Worm (Caenorhabditis elegans) whole organism, L4 larva: ENCODE results near the gene twk-31.

Source experiments
- F10B5.3 ChIP-seq: sonication (generic microtip); optimal IDR thresholded peaks from 2 replicates; lab custom pipeline; 2016; ENCODE audit warnings: mild to moderate bottlenecking, missing genetic modification characterization, missing compliant biosample characterization
- F44E2.7 ChIP-seq: fragments of 200-800 bp; sonication (Bioruptor generic); IDR thresholded peaks from 2 replicates; pipeline ENCODE4 v2.1.2; 2022; ENCODE audit warnings: missing genetic modification characterization, missing compliant biosample characterization
- Y105C5A.15 ChIP-seq: fragments of 200-800 bp; sonication (Bioruptor generic); IDR thresholded peaks from 2 replicates; pipeline ENCODE4 v1.3.6; 2022; ENCODE audit warnings: missing genetic modification characterization, missing compliant biosample characterization
- ZK546.5 ChIP-seq, 2 experiments: sonication (generic microtip); optimal IDR thresholded peaks; 2 replicates each; lab custom pipeline; 2017; ENCODE audit warnings: missing biosample characterization in 2 of 2, missing genetic modification characterization in 2 of 2
- aha-1 ChIP-seq: fragments of 150-350 bp; peaks from one replicate; lab custom pipeline; 2014; ENCODE audit warnings: missing biosample characterization, missing genetic modification characterization
- ama-1 ChIP-seq: fragments of 150-350 bp; optimal IDR thresholded peaks from 2 replicates; lab custom pipeline; 2014; ENCODE audit warnings: inconsistent platforms, mixed read lengths
- arid-1 ChIP-seq: fragments of 200-800 bp; sonication (Bioruptor generic); conservative IDR thresholded peaks from 2 replicates; pipeline ENCODE4 v1.3.6; 2022; ENCODE audit warnings: missing genetic modification reagents, missing genetic modification characterization, missing compliant biosample characterization
- ceh-32 ChIP-seq: sonication (generic microtip); optimal IDR thresholded peaks from 2 replicates; lab custom pipeline; 2016; ENCODE audit warnings: mild to moderate bottlenecking, missing genetic modification characterization, missing compliant biosample characterization; ENCODE audit not compliant: poor library complexity
- ceh-62 ChIP-seq: sonication (generic microtip); optimal IDR thresholded peaks from 2 replicates; lab custom pipeline; 2017; ENCODE audit warnings: missing biosample characterization, missing genetic modification characterization
- ctbp-1 ChIP-seq: fragments of 200-800 bp; sonication (Bioruptor generic); IDR thresholded peaks from 2 replicates; pipeline ENCODE4 v1.3.6; 2022; ENCODE audit warnings: missing genetic modification reagents, missing genetic modification characterization, missing compliant biosample characterization
- daf-16 ChIP-seq, 3 experiments: sonication (generic microtip); optimal IDR thresholded peaks; 2 replicates each; lab custom pipeline; 2016 to 2017; ENCODE audit warnings: missing genetic modification characterization in 3 of 3, missing genetic modification reagents in 3 of 3, mild to moderate bottlenecking in 2 of 3, missing compliant biosample characterization in 2 of 3, missing biosample characterization in 1 of 3, moderate library complexity in 1 of 3
- daf-8 ChIP-seq: fragments of 200-800 bp; sonication (Bioruptor generic); IDR thresholded peaks from 2 replicates; pipeline ENCODE4 v1.3.6; 2022; ENCODE audit warnings: missing genetic modification characterization, missing compliant biosample characterization
- dmd-6 ChIP-seq: fragments of 200-800 bp; sonication (Bioruptor generic); IDR thresholded peaks from 2 replicates; pipeline ENCODE4 v1.3.6; 2022; ENCODE audit warnings: missing genetic modification reagents, missing genetic modification characterization, missing compliant biosample characterization
- dpl-1 ChIP-seq: fragments of 150-350 bp; optimal IDR thresholded peaks from 2 replicates; lab custom pipeline; 2014; ENCODE audit warnings: missing biosample characterization, missing genetic modification reagents, missing genetic modification characterization
- dve-1 ChIP-seq: sonication (generic microtip); optimal IDR thresholded peaks from 2 replicates; lab custom pipeline; 2017; ENCODE audit warnings: antibody characterized with exemption, mild to moderate bottlenecking, missing genetic modification characterization, missing compliant biosample characterization; ENCODE audit not compliant: insufficient read depth
- egl-43 ChIP-seq: fragments of 200-800 bp; sonication (Bioruptor generic); IDR thresholded peaks from 2 replicates; pipeline ENCODE4 v1.3.6; 2022; ENCODE audit warnings: missing genetic modification reagents, missing genetic modification characterization, missing compliant biosample characterization
- hlh-11 ChIP-seq: fragments of 200-800 bp; sonication (Bioruptor generic); optimal IDR thresholded peaks from 2 replicates; lab custom pipeline; 2018; ENCODE audit warnings: mild to moderate bottlenecking, missing genetic modification characterization, missing compliant biosample characterization
- hlh-30 ChIP-seq: sonication (generic microtip); optimal IDR thresholded peaks from 2 replicates; lab custom pipeline; 2017; ENCODE audit warnings: antibody characterized with exemption, mild to moderate bottlenecking, missing genetic modification characterization, missing compliant biosample characterization; ENCODE audit not compliant: insufficient read depth
- hmg-1.1 ChIP-seq: fragments of 200-800 bp; sonication (Bioruptor generic); IDR thresholded peaks from 2 replicates; pipeline ENCODE4 v1.3.6; 2022; ENCODE audit warnings: missing genetic modification reagents, missing genetic modification characterization, missing compliant biosample characterization
- jun-1 ChIP-seq: fragments of 150-350 bp; optimal IDR thresholded peaks from 2 replicates; lab custom pipeline; 2014; ENCODE audit warnings: missing biosample characterization, missing genetic modification reagents, missing genetic modification characterization
- lin-13 ChIP-seq: fragments of 150-350 bp; optimal IDR thresholded peaks from 2 replicates; lab custom pipeline; 2014; ENCODE audit warnings: missing biosample characterization, missing genetic modification reagents, missing genetic modification characterization
- lin-38 ChIP-seq: fragments of 200-800 bp; sonication (Bioruptor generic); IDR thresholded peaks from 2 replicates; pipeline ENCODE4 v1.3.6; 2022; ENCODE audit warnings: missing genetic modification reagents, missing genetic modification characterization, missing compliant biosample characterization
- lsy-2 ChIP-seq, 2 experiments: fragments of 150-350 bp in 1 of 2; sonication (generic microtip) in 1 of 2; optimal IDR thresholded peaks; 2 replicates each; lab custom pipeline; 2014 to 2017; ENCODE audit warnings: missing biosample characterization in 2 of 2, missing genetic modification characterization in 2 of 2
- madf-5 ChIP-seq, 2 experiments: fragments of 200-800 bp; sonication (Bioruptor generic); IDR thresholded peaks; 2 replicates each; pipeline ENCODE4 v1.3.6; 2022; ENCODE audit warnings: missing compliant biosample characterization in 2 of 2, missing genetic modification characterization in 2 of 2
- madf-9 ChIP-seq: fragments of 200-800 bp; sonication (Bioruptor generic); conservative IDR thresholded peaks from 2 replicates; pipeline ENCODE4 v1.3.6; 2022; ENCODE audit warnings: missing genetic modification reagents, missing genetic modification characterization, missing compliant biosample characterization
- mdl-1 ChIP-seq, 2 experiments: fragments of 150-350 bp in 1 of 2; sonication (generic microtip) in 1 of 2; optimal IDR thresholded peaks; 2 replicates each; lab custom pipeline; 2014 to 2017; ENCODE audit warnings: missing biosample characterization in 2 of 2, missing genetic modification characterization in 2 of 2
- mdt-29 ChIP-seq: fragments of 200-800 bp; sonication (Bioruptor generic); IDR thresholded peaks from 2 replicates; pipeline ENCODE4 v1.3.6; 2022; ENCODE audit warnings: missing genetic modification reagents, missing genetic modification characterization, missing compliant biosample characterization
- mep-1 ChIP-seq: fragments of 150-350 bp; sonication (generic microtip); optimal IDR thresholded peaks from 3 replicates; lab custom pipeline; 2014; ENCODE audit warnings: missing biosample characterization, missing genetic modification characterization
- mes-2 ChIP-seq: sonication (generic microtip); optimal IDR thresholded peaks from 2 replicates; lab custom pipeline; 2016; ENCODE audit warnings: missing genotype, mild to moderate bottlenecking, missing genetic modification characterization, missing compliant biosample characterization; ENCODE audit not compliant: poor library complexity, severe bottlenecking
- nhr-102 ChIP-seq: sonication (generic microtip); optimal IDR thresholded peaks from 2 replicates; lab custom pipeline; 2016; ENCODE audit warnings: mild to moderate bottlenecking, missing genetic modification characterization, moderate library complexity, missing compliant biosample characterization
- nhr-28 ChIP-seq: fragments of 150-350 bp; optimal IDR thresholded peaks from 2 replicates; lab custom pipeline; 2014; ENCODE audit warnings: missing biosample characterization, missing genetic modification characterization
- nhr-41 ChIP-seq: fragments of 200-800 bp; sonication (Bioruptor generic); IDR thresholded peaks from 2 replicates; pipeline ENCODE4 v1.3.6; 2022; ENCODE audit warnings: missing genetic modification reagents, missing genetic modification characterization, missing compliant biosample characterization
- nhr-42 ChIP-seq: fragments of 200-800 bp; sonication (Bioruptor generic); IDR thresholded peaks from 2 replicates; pipeline ENCODE4 v1.3.6; 2022; ENCODE audit warnings: missing genetic modification characterization, missing compliant biosample characterization
- pha-4 ChIP-seq, 2 experiments: fragments of 150-350 bp in 1 of 2; fragments of 200-800 bp in 1 of 2; sonication (Bioruptor generic) in 1 of 2; IDR thresholded peaks in 1 of 2; optimal IDR thresholded peaks in 1 of 2; 2 replicates each; pipeline versions ENCODE4 v1.3.6 to Lab custom; 2014 to 2022; ENCODE audit warnings: missing genetic modification characterization in 2 of 2, missing genetic modification reagents in 2 of 2, missing biosample characterization in 1 of 2, missing compliant biosample characterization in 1 of 2
- php-3 ChIP-seq: fragments of 200-800 bp; sonication (Bioruptor generic); IDR thresholded peaks from 2 replicates; pipeline ENCODE4 v1.3.6; 2022; ENCODE audit warnings: missing genetic modification reagents, missing genetic modification characterization, missing compliant biosample characterization
- pqm-1 ChIP-seq: sonication (generic microtip); optimal IDR thresholded peaks from 2 replicates; lab custom pipeline; 2017; ENCODE audit warnings: missing biosample characterization, missing genetic modification characterization
- rbr-2 ChIP-seq: sonication (generic microtip); optimal IDR thresholded peaks from 2 replicates; lab custom pipeline; 2016; ENCODE audit warnings: missing genotype, missing genetic modification characterization, missing compliant biosample characterization
- skn-1 ChIP-seq: fragments of 150-350 bp; optimal IDR thresholded peaks from 2 replicates; lab custom pipeline; 2014; ENCODE audit warnings: missing biosample characterization, missing genetic modification characterization
- snpc-1.2 ChIP-seq: fragments of 200-800 bp; sonication (Bioruptor generic); IDR thresholded peaks from 2 replicates; pipeline ENCODE4 v1.3.6; 2022; ENCODE audit warnings: missing genetic modification reagents, missing genetic modification characterization, missing compliant biosample characterization
- snpc-4 ChIP-seq: fragments of 150-350 bp; optimal IDR thresholded peaks from 2 replicates; lab custom pipeline; 2014; ENCODE audit warnings: missing biosample characterization, missing genetic modification characterization
- spr-1 ChIP-seq: sonication (generic microtip); optimal IDR thresholded peaks from 2 replicates; lab custom pipeline; 2016; ENCODE audit warnings: mild to moderate bottlenecking, missing genetic modification characterization, missing compliant biosample characterization
- tra-1 ChIP-seq: fragments of 200-800 bp; sonication (Bioruptor generic); IDR thresholded peaks from 2 replicates; pipeline ENCODE4 v1.3.6; 2022; ENCODE audit warnings: missing genetic modification reagents, missing genetic modification characterization, missing compliant biosample characterization
- unc-62 ChIP-seq, 3 experiments: fragments of 150-350 bp in 1 of 3; sonication (generic microtip); optimal IDR thresholded peaks in 2 of 3; peaks in 1 of 3; 1 replicate in 1 of 3; 2 replicates in 2 of 3; lab custom pipeline; 2014 to 2017; ENCODE audit warnings: missing biosample characterization in 3 of 3, missing genetic modification characterization in 3 of 3, missing genetic modification reagents in 3 of 3, missing genotype in 1 of 3
- zip-2 ChIP-seq: fragments of 150-350 bp; optimal IDR thresholded peaks from 2 replicates; lab custom pipeline; 2014; ENCODE audit warnings: missing biosample characterization, missing genetic modification characterization

The twk-31 gene

ce11 chrIII:11465394-11465948 lies 55.0 kb downstream of the twk-31 start:
- TF ChIP-seq mes-2 (tag; lab: Kevin White, UChicago) (peak; percentile 25), lin-38 (0 out of 2 replicates have a peak, but pooled peaks have one; percentile 9), hlh-11 (tag; lab: Kevin White, UChicago) (peak; percentile 57), jun-1 (tag; lab: Kevin White, UChicago) (no peak), mep-1 (peak; percentile 7), pqm-1 (tag; lab: Kevin White, UChicago) (peak; percentile 53), dve-1 (tag; lab: Kevin White, UChicago) (peak; percentile 51), dmd-6 (GFP tag; lab: Robert Waterston, UW) (peak; percentile 57), lin-13 (peak; percentile 18), snpc-4 (peak; percentile 8), nhr-28 (peak; percentile 50), F10B5.3 (tag; lab: Kevin White, UChicago) (no peak), pha-4 (GFP tag; IDR thresholded peaks at IDR 0.05; lab: Robert Waterston, UW) (peak; percentile 32; the same call in 1 of the 2 replicates), pha-4 (tag; optimal IDR thresholded peaks at IDR 0.05; lab: Kevin White, UChicago) (no peak), Y105C5A.15 (GFP tag; lab: Robert Waterston, UW) (no peak), spr-1 (tag; lab: Kevin White, UChicago) (no peak), tra-1 (GFP tag; lab: Robert Waterston, UW) (0 out of 2 replicates have a peak, but pooled peaks have one; percentile 10), aha-1 (tag; lab: Kevin White, UChicago) (peak; percentile 80), php-3 (GFP tag; lab: Robert Waterston, UW) (0 out of 2 replicates have a peak, but pooled peaks have one; percentile 29), daf-16 (GFP tag; optimal IDR thresholded peaks at IDR 0.05; lab: Kevin White, UChicago) (no peak), daf-16 (tag; optimal IDR thresholded peaks at IDR 0.05; lab: Kevin White, UChicago) (peak; percentile 44)

ce11 chrIII:11466420-11467188 lies 56.1 kb downstream of the twk-31 start:
- TF ChIP-seq ZK546.5 (tag; optimal IDR thresholded peaks at IDR 0.05; lab: Kevin White, UChicago): no peak
- peak in 1 of 2 experiments; percentile 19 for TF ChIP-seq lsy-2 (tag; optimal IDR thresholded peaks at IDR 0.05; lab: Kevin White, UChicago)
- TF ChIP-seq mdt-29 (GFP tag; lab: Robert Waterston, UW): no peak
- TF ChIP-seq snpc-1.2 (GFP tag; lab: Robert Waterston, UW): no peak
- TF ChIP-seq skn-1 (tag; lab: Kevin White, UChicago): no peak
- peak in 1 of 2 experiments; percentile 27 for TF ChIP-seq unc-62 (GFP tag; optimal IDR thresholded peaks at IDR 0.05 in 1 of 2; lab: Kevin White, UChicago)
- no peak for TF ChIP-seq unc-62 (tag; optimal IDR thresholded peaks at IDR 0.05; lab: Kevin White, UChicago)
- no peak for TF ChIP-seq daf-16 (GFP tag; optimal IDR thresholded peaks at IDR 0.05; lab: Kevin White, UChicago)
- peak; percentile 6 for TF ChIP-seq daf-16 (tag; optimal IDR thresholded peaks at IDR 0.05; lab: Kevin White, UChicago)
- no peak for TF ChIP-seq ctbp-1 (GFP tag; lab: Robert Waterston, UW)
- peak; percentile 41 for TF ChIP-seq nhr-28
- TF ChIP-seq ceh-62 (tag; lab: Kevin White, UChicago): no peak
- TF ChIP-seq zip-2 (tag; lab: Kevin White, UChicago): no peak
- no peak for TF ChIP-seq nhr-102
- TF ChIP-seq F44E2.7: no peak
- TF ChIP-seq hmg-1.1 (GFP tag; lab: Robert Waterston, UW): 0 out of 2 replicates have a peak, but pooled peaks have one; percentile 24
- TF ChIP-seq daf-8 (GFP tag; lab: Robert Waterston, UW): no peak
- TF ChIP-seq nhr-42 (GFP tag; lab: Robert Waterston, UW): 0 out of 2 replicates have a peak, but pooled peaks have one; percentile 13
- no peak for TF ChIP-seq pqm-1 (tag; lab: Kevin White, UChicago)
- peak; percentile 65 for TF ChIP-seq aha-1 (tag; lab: Kevin White, UChicago)
- TF ChIP-seq hlh-30 (tag; lab: Kevin White, UChicago): peak; percentile 88
- TF ChIP-seq dpl-1 (GFP tag; lab: Kevin White, UChicago): no peak
- no peak for TF ChIP-seq ama-1
- TF ChIP-seq spr-1 (tag; lab: Kevin White, UChicago): no peak
- peak; percentile 37 for TF ChIP-seq rbr-2 (tag; lab: Kevin White, UChicago)
- no peak for TF ChIP-seq egl-43
- no peak for TF ChIP-seq madf-9
- no peak for TF ChIP-seq ceh-32 (tag; lab: Kevin White, UChicago)
- no peak for TF ChIP-seq nhr-41
- TF ChIP-seq pha-4 (GFP tag; IDR thresholded peaks at IDR 0.05; lab: Robert Waterston, UW): no peak
- no peak for TF ChIP-seq pha-4 (tag; optimal IDR thresholded peaks at IDR 0.05; lab: Kevin White, UChicago)
- no peak for TF ChIP-seq madf-5 (GFP tag; IDR thresholded peaks at IDR 0.05; lab: Robert Waterston, UW)
- no peak for TF ChIP-seq arid-1 (GFP tag; lab: Robert Waterston, UW)
- TF ChIP-seq snpc-4: no peak
- peak in 1 of 2 experiments; percentile 53 for TF ChIP-seq mdl-1 (tag; optimal IDR thresholded peaks at IDR 0.05; lab: Kevin White, UChicago)
